Worm (Caenorhabditis elegans): ENCODE results near the gene dpy-26.
A peak's percentile ranks its signal among the peaks of the same experiment; 100 is the strongest.

The dpy-26 gene

DNA sequence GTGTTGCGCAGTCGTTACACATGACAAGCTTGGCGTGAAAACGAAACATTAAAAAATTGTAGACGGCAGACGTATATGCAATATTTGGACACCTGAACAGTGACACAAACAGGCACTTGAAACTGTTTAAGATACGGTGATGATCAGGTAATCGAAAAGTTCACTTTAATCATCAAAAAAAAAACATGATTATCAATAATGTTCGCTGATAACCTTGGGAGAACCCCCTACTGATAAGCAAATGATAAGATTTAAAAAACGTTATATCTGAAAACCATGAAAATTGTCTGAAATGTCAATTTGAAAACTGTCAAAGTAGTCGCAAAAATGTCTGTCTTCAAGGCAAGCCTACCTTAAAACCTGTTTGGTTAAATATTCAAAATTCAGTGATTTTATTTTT is 51.2 kb downstream of the dpy-26 start (continued):
- TF ChIP-seq daf-12 (tag; optimal IDR thresholded peaks at IDR 0.05) = no peak
- no peak for TF ChIP-seq vab-7 (GFP tag; IDR thresholded peaks at IDR 0.05)
- no peak for TF ChIP-seq ces-1 (GFP tag; optimal IDR thresholded peaks at IDR 0.05)
- no peak for TF ChIP-seq lir-3 (tag; optimal IDR thresholded peaks at IDR 0.05)
- TF ChIP-seq gei-8 (GFP tag; optimal IDR thresholded peaks at IDR 0.05) = no peak
- TF ChIP-seq lin-29 (GFP tag; IDR thresholded peaks at IDR 0.05) = no peak
- no peak for TF ChIP-seq ceh-62 (tag; optimal IDR thresholded peaks at IDR 0.05)
- TF ChIP-seq spr-1 (tag; optimal IDR thresholded peaks at IDR 0.05) = no peak
- no peak for TF ChIP-seq nhr-42 (GFP tag; IDR thresholded peaks at IDR 0.05)
- no peak for TF ChIP-seq aha-1 (tag)
- no peak for TF ChIP-seq T26A8.4 (GFP tag; IDR thresholded peaks at IDR 0.05)
- peak; percentile 86 for TF ChIP-seq tra-1 (GFP tag; IDR thresholded peaks at IDR 0.05)
- TF ChIP-seq arid-1 (GFP tag; conservative IDR thresholded peaks at IDR 0.05) = no peak
- TF ChIP-seq php-3 (GFP tag; IDR thresholded peaks at IDR 0.05) = peak; percentile 65
- TF ChIP-seq nhr-25 (tag; optimal IDR thresholded peaks at IDR 0.05; ENCODE audit: borderline replicate concordance, insufficient read depth) = no peak
- TF ChIP-seq Y105C5A.15 (GFP tag; IDR thresholded peaks at IDR 0.05) = no peak
- TF ChIP-seq hif-1 (tag; optimal IDR thresholded peaks at IDR 0.05) = no peak
- no peak for TF ChIP-seq spr-3 (GFP tag; optimal IDR thresholded peaks at IDR 0.05)
- no peak for TF ChIP-seq egl-27 (tag; optimal IDR thresholded peaks at IDR 0.05)
- no peak for TF ChIP-seq lin-13 (GFP tag; optimal IDR thresholded peaks at IDR 0.05)
- TF ChIP-seq nhr-6 (tag; optimal IDR thresholded peaks at IDR 0.05) = no peak
- TF ChIP-seq ctbp-1 (GFP tag; IDR thresholded peaks at IDR 0.05) = no peak
- TF ChIP-seq mep-1 (tag; optimal IDR thresholded peaks at IDR 0.05) = no peak
- no peak for TF ChIP-seq lin-39 (tag; optimal IDR thresholded peaks at IDR 0.05)
- no peak for TF ChIP-seq snpc-1.2 (GFP tag; IDR thresholded peaks at IDR 0.05)
- no peak for TF ChIP-seq dmd-8 (GFP tag; IDR thresholded peaks at IDR 0.05)
- no peak for TF ChIP-seq zip-11 (GFP tag; IDR thresholded peaks at IDR 0.05)
- TF ChIP-seq nhr-111 (GFP tag; optimal IDR thresholded peaks at IDR 0.05) = no peak
- TF ChIP-seq ceh-32 (tag; optimal IDR thresholded peaks at IDR 0.05; ENCODE audit: poor library complexity) = no peak
- no peak for TF ChIP-seq dmd-9 (GFP tag; IDR thresholded peaks at IDR 0.05)
- no peak for TF ChIP-seq zfp-2 (tag; optimal IDR thresholded peaks at IDR 0.05)
- no peak for TF ChIP-seq snpc-4 (tag; optimal IDR thresholded peaks at IDR 0.05)
- TF ChIP-seq unc-62 (GFP tag; optimal IDR thresholded peaks at IDR 0.05 in 1 of 2) = no peak
- TF ChIP-seq unc-62 (tag; optimal IDR thresholded peaks at IDR 0.05) = no peak
- TF ChIP-seq Y5F2A.4 (GFP tag; optimal IDR thresholded peaks at IDR 0.05) = no peak
- no peak for TF ChIP-seq mdl-1 (tag; optimal IDR thresholded peaks at IDR 0.05)
- TF ChIP-seq ZK546.5 (tag; optimal IDR thresholded peaks at IDR 0.05) = no peak
- no peak for TF ChIP-seq nhr-11 (tag; optimal IDR thresholded peaks at IDR 0.05)
- TF ChIP-seq unc-130 (GFP tag; optimal IDR thresholded peaks at IDR 0.05) = no peak
- TF ChIP-seq daf-8 (GFP tag; IDR thresholded peaks at IDR 0.05) = no peak
- no peak for TF ChIP-seq sdz-12 (GFP tag; optimal IDR thresholded peaks at IDR 0.05)
- no peak for TF ChIP-seq skn-1 (tag; optimal IDR thresholded peaks at IDR 0.05)
- peak; percentile 24; the same call in 1 of the 2 replicates for TF ChIP-seq ceh-20 (GFP tag; IDR thresholded peaks at IDR 0.05)
- TF ChIP-seq D1046.2 (GFP tag; IDR thresholded peaks at IDR 0.05) = no peak
- no peak for TF ChIP-seq aly-2 (tag; optimal IDR thresholded peaks at IDR 0.05)
- no peak for TF ChIP-seq F37D6.2 (tag; optimal IDR thresholded peaks at IDR 0.05)
- no peak for TF ChIP-seq zfp-3 (GFP tag; conservative IDR thresholded peaks at IDR 0.05)
- no peak for TF ChIP-seq R02D3.7 (tag; optimal IDR thresholded peaks at IDR 0.05)
- no peak for TF ChIP-seq egl-43 (GFP tag; IDR thresholded peaks at IDR 0.05)
- no peak for TF ChIP-seq set-16 (GFP tag; IDR thresholded peaks at IDR 0.05)
- TF ChIP-seq saeg-2 (GFP tag; IDR thresholded peaks at IDR 0.05) = no peak
- TF ChIP-seq rbr-2 (tag; optimal IDR thresholded peaks at IDR 0.05) = no peak
- TF ChIP-seq nhr-76 (tag; optimal IDR thresholded peaks at IDR 0.05) = no peak

Measured in whole organism, L4 larva.